Fruit fly (Drosophila melanogaster) whole organism: ENCODE data around the gene SdhC.

Experiments used
- CG8478 ChIP-seq: fragments of >200 bp; optimal IDR thresholded peaks from 2 replicates; lab custom pipeline; 2018; ENCODE audit warnings: inconsistent platforms
- Dll ChIP-seq: fragments of >200 bp; optimal IDR thresholded peaks from 2 replicates; lab custom pipeline; 2017
- EcR ChIP-seq, 2 experiments: fragments of >200 bp; optimal IDR thresholded peaks; 2 replicates each; lab custom pipeline; 2017; ENCODE audit warnings: missing biosample characterization in 2 of 2, missing genetic modification characterization in 2 of 2, missing genetic modification reagents in 2 of 2
- psq ChIP-seq: fragments of >200 bp; optimal IDR thresholded peaks from 2 replicates; lab custom pipeline; 2017
- usp ChIP-seq: fragments of >200 bp; optimal IDR thresholded peaks from 2 replicates; lab custom pipeline; 2017; ENCODE audit warnings: missing biosample characterization, missing genetic modification characterization, mixed read lengths

DNA sequence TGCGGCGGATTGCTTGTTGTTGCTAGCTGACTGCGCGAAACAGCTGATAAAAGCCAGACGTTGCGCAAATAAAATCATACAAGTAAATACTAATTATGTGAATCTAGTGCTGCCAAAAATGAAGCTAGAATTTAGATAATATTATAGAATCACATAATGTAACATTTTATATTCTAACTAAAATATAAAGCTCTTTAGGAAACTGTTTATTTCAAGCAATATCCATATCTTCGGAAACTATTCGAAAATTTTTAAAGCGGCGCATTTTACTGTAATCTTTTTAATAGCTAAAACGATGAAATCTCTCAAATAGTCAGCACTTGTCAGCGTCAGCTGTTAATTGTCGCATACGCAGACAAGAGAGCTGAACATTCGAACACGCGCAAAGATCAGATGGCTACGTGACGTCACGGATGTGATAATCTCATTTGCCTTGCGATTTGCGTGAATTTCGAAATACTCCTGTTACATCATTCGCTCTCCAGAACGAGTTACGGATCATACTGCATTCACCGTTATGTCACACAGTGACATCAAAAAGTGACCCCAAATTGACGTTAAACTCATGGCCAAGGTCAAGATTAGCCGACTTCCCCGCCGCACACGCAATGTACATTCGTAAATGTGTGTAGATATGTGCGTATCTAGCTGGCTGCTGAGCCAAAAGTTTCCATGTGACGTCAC, 33.5 kb upstream of the SdhC start:
- TF ChIP-seq usp (GFP tag; lab: Kevin White, UChicago) (no peak), CG8478 (lab: Kevin White, UChicago) (no peak), Dll (lab: Kevin White, UChicago) (no peak), EcR (GFP tag; optimal IDR thresholded peaks at IDR 0.05; lab: Kevin White, UChicago) (no peak), psq (no peak)
